Fruit fly (Drosophila melanogaster) whole organism, prepupa: ENCODE measurements around the gene CG45067.

Experiments
- Blimp-1 ChIP-seq: fragments of 200-800 bp; sonication (Bioruptor generic); optimal IDR thresholded peaks from 3 replicates; lab custom pipeline; 2017; ENCODE audit warnings: missing biosample characterization, missing genetic modification characterization, mild to moderate bottlenecking, moderate library complexity, missing genetic modification reagents
- CG11294 ChIP-seq: fragments of 200-800 bp; sonication (Bioruptor generic); IDR thresholded peaks from 2 replicates; pipeline ENCODE4 v1.3.6; 2022; ENCODE audit warnings: missing biosample characterization, missing genetic modification characterization
- CG11762 ChIP-seq: fragments of 200-800 bp; sonication (Bioruptor generic); optimal IDR thresholded peaks from 3 replicates; lab custom pipeline; 2016; ENCODE audit warnings: missing biosample characterization, missing genetic modification characterization; ENCODE audit not compliant: insufficient read depth
- CG11902 ChIP-seq: fragments of 200-800 bp; sonication (Bioruptor generic); optimal IDR thresholded peaks from 3 replicates; lab custom pipeline; 2016; ENCODE audit warnings: missing biosample characterization, missing genetic modification characterization
- CG15336 ChIP-seq: fragments of 200-800 bp; sonication (Bioruptor generic); IDR thresholded peaks from 2 replicates; pipeline ENCODE4 v1.3.6; 2022; ENCODE audit warnings: missing biosample characterization, missing genetic modification characterization
- CG34406 ChIP-seq: fragments of 200-800 bp; sonication (Bioruptor generic); optimal IDR thresholded peaks from 3 replicates; lab custom pipeline; 2016; ENCODE audit warnings: missing biosample characterization, missing genetic modification characterization
- CG3919 ChIP-seq: fragments of 200-800 bp; sonication (Bioruptor generic); optimal IDR thresholded peaks from 3 replicates; lab custom pipeline; 2016; ENCODE audit warnings: missing biosample characterization, missing genetic modification characterization
- CG6854 ChIP-seq: fragments of 200-800 bp; sonication (Bioruptor generic); optimal IDR thresholded peaks from 2 replicates; lab custom pipeline; 2017; ENCODE audit warnings: missing biosample characterization, mild to moderate bottlenecking, missing genetic modification characterization
- Eip93F ChIP-seq: fragments of 200-800 bp; sonication (Bioruptor generic); optimal IDR thresholded peaks from 2 replicates; lab custom pipeline; 2016; ENCODE audit warnings: missing biosample characterization, mild to moderate bottlenecking, missing genetic modification characterization
- OdsH ChIP-seq: fragments of 200-800 bp; sonication (Bioruptor generic); optimal IDR thresholded peaks from 3 replicates; lab custom pipeline; 2016; ENCODE audit warnings: missing biosample characterization, missing genetic modification characterization
- dac ChIP-seq: fragments of 200-800 bp; sonication (Bioruptor generic); optimal IDR thresholded peaks from 2 replicates; lab custom pipeline; 2017; ENCODE audit warnings: missing biosample characterization, mild to moderate bottlenecking, missing genetic modification characterization
- fd85E ChIP-seq: fragments of 200-800 bp; sonication (Bioruptor generic); optimal IDR thresholded peaks from 3 replicates; lab custom pipeline; 2016; ENCODE audit warnings: missing biosample characterization, missing genetic modification characterization
- topi ChIP-seq: fragments of 200-800 bp; sonication (Bioruptor generic); optimal IDR thresholded peaks from 3 replicates; lab custom pipeline; 2016; ENCODE audit warnings: missing biosample characterization, missing genetic modification characterization

DNA sequence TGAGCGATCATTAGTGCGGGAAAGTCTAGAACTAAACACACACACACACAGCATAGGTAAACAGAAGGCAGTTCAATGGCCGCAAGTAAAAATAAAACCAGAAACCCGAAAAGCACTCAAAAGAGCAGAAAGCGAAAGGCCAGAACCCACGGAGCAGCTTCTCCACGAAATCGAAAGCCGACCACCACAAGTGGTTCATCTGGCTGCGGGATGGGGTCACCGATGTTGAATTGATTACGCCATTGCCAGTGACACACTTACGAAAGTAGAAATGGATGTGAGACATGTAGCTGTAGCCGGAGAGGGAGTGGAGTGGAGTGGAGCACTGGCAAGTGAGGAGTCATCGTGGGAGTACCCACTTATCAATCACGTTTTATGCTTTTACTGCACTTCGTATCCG, 27.1 kb upstream of the CG45067 start:
- TF ChIP-seq CG15336 (GFP tag; lab: Robert Waterston, UW) (no peak), CG34406 (GFP tag; lab: Kevin White, UChicago) (no peak), CG3919 (no peak), CG11902 (GFP tag; lab: Kevin White, UChicago) (no peak), CG6854 (no peak), Eip93F (GFP tag; lab: Kevin White, UChicago) (no peak), fd85E (no peak), Blimp-1 (peak; percentile 77), topi (GFP tag; lab: Kevin White, UChicago) (no peak), OdsH (no peak), CG11762 (GFP tag; lab: Kevin White, UChicago) (no peak), dac (GFP tag; lab: Kevin White, UChicago) (no peak), CG11294 (GFP tag; lab: Robert Waterston, UW) (peak; percentile 9; the same call in 1 of the 2 replicates)
